Worm (Caenorhabditis elegans): ENCODE data around the gene srx-88.

srx-88 gene

ce11 chrV:11572803-11573490, 10.4 kb upstream of the srx-88 start, which contains the start of the genes H12C20.7 and nhr-68:
TSS of gene H12C20.7 (minus strand) at chrV:11572990.
TSS of gene nhr-68 (plus strand) at chrV:11573440.
- TF ChIP-seq ets-4 (GFP tag; optimal IDR thresholded peaks at IDR 0.05) (peak; percentile 2), ztf-3 (GFP tag; optimal IDR thresholded peaks at IDR 0.05) (peak; percentile 50), T26A5.8 (tag; optimal IDR thresholded peaks at IDR 0.05) (no peak), lsy-27 (tag; optimal IDR thresholded peaks at IDR 0.05; ENCODE audit: borderline replicate concordance, insufficient read depth) (no peak), ceh-58 (GFP tag; IDR thresholded peaks at IDR 0.05) (no peak), C17E4.6 (GFP tag; IDR thresholded peaks at IDR 0.05) (no peak), nhr-80 (tag; optimal IDR thresholded peaks at IDR 0.05) (peak; percentile 98), T07F8.4 (tag; optimal IDR thresholded peaks at IDR 0.05) (no peak), Y95B8A.8 (GFP tag; IDR thresholded peaks at IDR 0.05) (no peak), F49E8.2 (tag; optimal IDR thresholded peaks at IDR 0.05; ENCODE audit: insufficient read depth) (no peak), zim-3 (tag; optimal IDR thresholded peaks at IDR 0.05) (peak; percentile 59), ekl-4 (GFP tag; IDR thresholded peaks at IDR 0.05) (0 out of 2 replicates have a peak, but pooled peaks have one; percentile 37), Y67H2A.10 (GFP tag; conservative IDR thresholded peaks at IDR 0.05) (no peak), somi-1 (GFP tag; optimal IDR thresholded peaks at IDR 0.05) (peak; percentile 97), attf-5 (GFP tag; optimal IDR thresholded peaks at IDR 0.05) (peak; percentile 70), lin-35 (GFP tag; optimal IDR thresholded peaks at IDR 0.05) (peak in 1 of 3 experiments; percentile 55), tbp1 (GFP tag; optimal IDR thresholded peaks at IDR 0.05) (peak; percentile 70), chd-7 (tag; optimal IDR thresholded peaks at IDR 0.05) (peak; percentile 95), hmg-1.2 (GFP tag; IDR thresholded peaks at IDR 0.05) (no peak), lag-1 (GFP tag; IDR thresholded peaks at IDR 0.05) (0 out of 2 replicates have a peak, but pooled peaks have one; percentile 38), egl-18 (GFP tag; IDR thresholded peaks at IDR 0.05) (no peak), B0019.2 (GFP tag; conservative IDR thresholded peaks at IDR 0.05) (no peak), madf-8 (GFP tag; conservative IDR thresholded peaks at IDR 0.05) (no peak), pbrm-1 (GFP tag; IDR thresholded peaks at IDR 0.05) (peak; percentile 72; the same call in 1 of the 2 replicates), bed-1 (GFP tag; IDR thresholded peaks at IDR 0.05) (no peak), cebp-2 (GFP tag; IDR thresholded peaks at IDR 0.05) (no peak), Y53G8AR.9 (GFP tag; conservative IDR thresholded peaks at IDR 0.05) (0 out of 2 replicates have a peak, but pooled peaks have one; percentile 13), mel-28 (tag; optimal IDR thresholded peaks at IDR 0.05; ENCODE audit: borderline replicate concordance) (no peak), nfyb-1 (GFP tag; IDR thresholded peaks at IDR 0.05) (peak; percentile 92), F55B11.4 (tag; optimal IDR thresholded peaks at IDR 0.05; ENCODE audit: borderline replicate concordance, insufficient read depth) (no peak), repo-1 (tag; optimal IDR thresholded peaks at IDR 0.05) (peak; percentile 90), ztf-6 (GFP tag; IDR thresholded peaks at IDR 0.05) (no peak), sptf-2 (GFP tag; optimal IDR thresholded peaks at IDR 0.05) (no peak), let-607 (tag; optimal IDR thresholded peaks at IDR 0.05) (peak; percentile 28 to 76), F37B4.10 (GFP tag; IDR thresholded peaks at IDR 0.05) (no peak), let-526 (GFP tag; IDR thresholded peaks at IDR 0.05) (no peak), tlf-1 (GFP tag; optimal IDR thresholded peaks at IDR 0.05) (peak; percentile 91), rec-8 (tag; optimal IDR thresholded peaks at IDR 0.05) (no peak), madf-10 (tag; optimal IDR thresholded peaks at IDR 0.05) (peak; percentile 85), nfya-1 (tag; optimal IDR thresholded peaks at IDR 0.05; ENCODE audit: borderline replicate concordance, insufficient read depth) (no peak), mes-4 (tag; optimal IDR thresholded peaks at IDR 0.05) (no peak), him-1 (tag; optimal IDR thresholded peaks at IDR 0.05) (no peak), rcor-1 (GFP tag; IDR thresholded peaks at IDR 0.05) (0 out of 2 replicates have a peak, but pooled peaks have one; percentile 16), nhr-90 (tag; optimal IDR thresholded peaks at IDR 0.05) (peak; percentile 78), F52B5.7 (tag; optimal IDR thresholded peaks at IDR 0.05) (peak; percentile 63), unc-130 (GFP tag; optimal IDR thresholded peaks at IDR 0.05) (no peak), ztf-25 (GFP tag; IDR thresholded peaks at IDR 0.05) (no peak)

Data from whole organism, young adult.